Worm (Caenorhabditis elegans) whole organism, late embryonic: ENCODE measurements around the gene srx-56.

Source experiments
- K02D7.2 ChIP-seq: sonication (generic microtip); optimal IDR thresholded peaks from 2 replicates; lab custom pipeline; 2017; ENCODE audit warnings: mild to moderate bottlenecking, missing genetic modification characterization, missing compliant biosample characterization
- K09A11.1 ChIP-seq: sonication (generic microtip); optimal IDR thresholded peaks from 2 replicates; lab custom pipeline; 2017; ENCODE audit warnings: antibody characterized with exemption, mild to moderate bottlenecking, missing genetic modification characterization, missing compliant biosample characterization; ENCODE audit not compliant: insufficient read depth
- Y22D7AL.16 ChIP-seq: sonication (generic microtip); optimal IDR thresholded peaks from 2 replicates; lab custom pipeline; 2016; ENCODE audit warnings: missing genetic modification characterization, missing compliant biosample characterization
- ceh-24 ChIP-seq: sonication (generic microtip); optimal IDR thresholded peaks from 2 replicates; lab custom pipeline; 2016; ENCODE audit warnings: mild to moderate bottlenecking, missing genetic modification characterization, missing compliant biosample characterization
- ceh-31 ChIP-seq: sonication (generic microtip); optimal IDR thresholded peaks from 2 replicates; lab custom pipeline; 2016; ENCODE audit warnings: missing genetic modification characterization, missing compliant biosample characterization
- ceh-34 ChIP-seq: sonication (generic microtip); optimal IDR thresholded peaks from 2 replicates; lab custom pipeline; 2016; ENCODE audit warnings: mild to moderate bottlenecking, missing genetic modification characterization, missing compliant biosample characterization
- che-1 ChIP-seq: sonication (generic microtip); optimal IDR thresholded peaks from 2 replicates; lab custom pipeline; 2016; ENCODE audit warnings: mild to moderate bottlenecking, missing genetic modification characterization, missing compliant biosample characterization
- dmd-4 ChIP-seq: sonication (generic microtip); optimal IDR thresholded peaks from 2 replicates; lab custom pipeline; 2016; ENCODE audit warnings: borderline replicate concordance, missing genetic modification characterization, missing compliant biosample characterization
- elt-2 ChIP-seq: sonication (generic microtip); optimal IDR thresholded peaks from 2 replicates; lab custom pipeline; 2016; ENCODE audit warnings: missing genetic modification reagents, missing genetic modification characterization, missing compliant biosample characterization
- elt-4 ChIP-seq: sonication (generic microtip); optimal IDR thresholded peaks from 2 replicates; lab custom pipeline; 2016; ENCODE audit warnings: missing genetic modification characterization, missing compliant biosample characterization
- fax-1 ChIP-seq: sonication (generic microtip); optimal IDR thresholded peaks from 2 replicates; lab custom pipeline; 2016; ENCODE audit warnings: missing genotype, missing genetic modification characterization, missing compliant biosample characterization
- fkh-10 ChIP-seq: fragments of 150-350 bp; optimal IDR thresholded peaks from 2 replicates; lab custom pipeline; 2014; ENCODE audit warnings: missing biosample characterization, missing genetic modification reagents, missing genetic modification characterization
- fkh-6 ChIP-seq: sonication (generic microtip); optimal IDR thresholded peaks from 2 replicates; lab custom pipeline; 2016; ENCODE audit warnings: missing genetic modification characterization, missing compliant biosample characterization
- gmeb-2 ChIP-seq: sonication (generic microtip); optimal IDR thresholded peaks from 2 replicates; lab custom pipeline; 2016; ENCODE audit warnings: missing genetic modification characterization, inconsistent platforms, missing compliant biosample characterization
- hlh-13 ChIP-seq: fragments of 200-800 bp; sonication (Bioruptor generic); optimal IDR thresholded peaks from 2 replicates; lab custom pipeline; 2018; ENCODE audit warnings: mild to moderate bottlenecking, missing genetic modification characterization, missing compliant biosample characterization
- hlh-15 ChIP-seq: sonication (generic microtip); optimal IDR thresholded peaks from 2 replicates; lab custom pipeline; 2016; ENCODE audit warnings: missing genetic modification characterization, missing compliant biosample characterization
- hlh-8 ChIP-seq: sonication (generic microtip); optimal IDR thresholded peaks from 2 replicates; lab custom pipeline; 2016; ENCODE audit warnings: missing genotype, missing genetic modification characterization, missing compliant biosample characterization
- madf-2 ChIP-seq: sonication (generic microtip); optimal IDR thresholded peaks from 2 replicates; lab custom pipeline; 2017; ENCODE audit warnings: missing genetic modification characterization, missing compliant biosample characterization
- nfya-1 ChIP-seq: sonication (generic microtip); optimal IDR thresholded peaks from 2 replicates; lab custom pipeline; 2017; ENCODE audit warnings: missing genetic modification characterization, mild to moderate bottlenecking, missing compliant biosample characterization, antibody characterized with exemption, moderate library complexity
- nhr-11 ChIP-seq: fragments of 150-350 bp; optimal IDR thresholded peaks from 2 replicates; lab custom pipeline; 2014; ENCODE audit warnings: missing biosample characterization, missing genetic modification characterization
- nhr-232 ChIP-seq: sonication (generic microtip); optimal IDR thresholded peaks from 2 replicates; lab custom pipeline; 2016; ENCODE audit warnings: missing genetic modification characterization, missing compliant biosample characterization
- npax-4 ChIP-seq: sonication (generic microtip); optimal IDR thresholded peaks from 2 replicates; lab custom pipeline; 2016; ENCODE audit warnings: missing genetic modification characterization, missing compliant biosample characterization
- odd-2 ChIP-seq: sonication (generic microtip); optimal IDR thresholded peaks from 2 replicates; lab custom pipeline; 2017; ENCODE audit warnings: antibody characterized with exemption, mild to moderate bottlenecking, missing genetic modification characterization, missing compliant biosample characterization
- pax-1 ChIP-seq: fragments of 150-350 bp; optimal IDR thresholded peaks from 2 replicates; lab custom pipeline; 2014; ENCODE audit warnings: missing biosample characterization, missing genetic modification characterization
- pha-2 ChIP-seq: sonication (generic microtip); optimal IDR thresholded peaks from 2 replicates; lab custom pipeline; 2017; ENCODE audit warnings: mild to moderate bottlenecking, missing genetic modification characterization, missing compliant biosample characterization
- pha-4 ChIP-seq: fragments of 150-350 bp; optimal IDR thresholded peaks from 2 replicates; lab custom pipeline; 2018; ENCODE audit warnings: missing biosample characterization, missing genetic modification reagents, missing genetic modification characterization
- pqm-1 ChIP-seq: sonication (generic microtip); optimal IDR thresholded peaks from 2 replicates; lab custom pipeline; 2016; ENCODE audit warnings: missing genetic modification characterization, missing compliant biosample characterization
- ref-2 ChIP-seq: sonication (generic microtip); optimal IDR thresholded peaks from 2 replicates; lab custom pipeline; 2016; ENCODE audit warnings: missing genetic modification characterization, missing compliant biosample characterization
- rnt-1 ChIP-seq: sonication (generic microtip); optimal IDR thresholded peaks from 2 replicates; lab custom pipeline; 2016; ENCODE audit warnings: missing genetic modification characterization, missing compliant biosample characterization
- sdc-2 ChIP-seq: sonication (generic microtip); optimal IDR thresholded peaks from 2 replicates; lab custom pipeline; 2016; ENCODE audit warnings: missing genotype, missing genetic modification characterization, missing compliant biosample characterization
- sox-2 ChIP-seq: fragments of 200-800 bp; sonication (Bioruptor generic); IDR thresholded peaks from 2 replicates; pipeline ENCODE4 v1.3.6; 2022; ENCODE audit warnings: missing genetic modification reagents, missing genetic modification characterization, missing compliant biosample characterization
- sox-4 ChIP-seq: sonication (generic microtip); optimal IDR thresholded peaks from 2 replicates; lab custom pipeline; 2017; ENCODE audit warnings: mild to moderate bottlenecking, missing genetic modification characterization, inconsistent platforms, missing compliant biosample characterization
- tbx-2 ChIP-seq: sonication (generic microtip); optimal IDR thresholded peaks from 2 replicates; lab custom pipeline; 2016; ENCODE audit warnings: missing genetic modification characterization, missing compliant biosample characterization
- unc-3 ChIP-seq, 2 experiments: fragments of 200-800 bp in 1 of 2; sonication (Bioruptor generic) in 1 of 2; sonication (generic microtip) in 1 of 2; conservative IDR thresholded peaks in 1 of 2; optimal IDR thresholded peaks in 1 of 2; 2 replicates each; pipeline versions ENCODE4 v1.3.6 to Lab custom; 2016 to 2022; ENCODE audit warnings: missing compliant biosample characterization in 2 of 2, missing genetic modification characterization in 2 of 2, missing genetic modification reagents in 1 of 2
- unc-42 ChIP-seq: sonication (generic microtip); optimal IDR thresholded peaks from 2 replicates; lab custom pipeline; 2016; ENCODE audit warnings: missing genotype, missing genetic modification characterization, missing compliant biosample characterization
- unc-55 ChIP-seq: sonication (generic microtip); optimal IDR thresholded peaks from 2 replicates; lab custom pipeline; 2017; ENCODE audit warnings: missing biosample characterization, missing genetic modification reagents, missing genetic modification characterization

Gene srx-56

DNA sequence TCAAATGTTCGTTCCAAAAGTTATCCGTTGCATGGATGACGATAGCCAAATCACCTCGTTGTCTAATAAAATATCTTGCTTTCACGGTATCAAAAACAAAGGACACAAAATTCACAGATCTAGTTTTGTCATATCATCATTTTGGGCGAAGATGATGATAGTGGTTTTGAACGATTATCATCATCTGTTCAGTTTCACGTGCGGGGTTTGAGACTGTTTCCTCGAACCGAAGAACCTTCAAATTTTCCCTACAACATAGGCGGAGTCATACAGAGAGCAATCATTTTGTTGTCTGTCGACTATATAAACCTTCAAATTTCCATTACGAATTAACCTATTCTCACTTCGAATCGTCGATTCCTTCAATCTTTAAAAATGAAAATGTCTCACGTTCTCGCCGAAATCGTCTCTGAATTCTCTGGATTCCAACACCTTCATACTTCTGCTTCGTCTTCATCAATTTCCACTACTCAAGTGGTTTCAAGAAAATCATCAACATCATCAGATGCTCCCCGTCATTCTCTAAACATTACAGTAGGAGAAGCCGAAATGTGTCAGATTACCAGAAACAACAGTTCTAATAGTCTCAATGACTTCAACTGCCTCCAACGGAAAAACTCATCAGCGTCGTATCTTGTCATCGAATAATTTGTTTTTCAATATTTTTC lies 39.1 kb downstream of the srx-56 start, which contains the start of gene F18E3.11:
F18E3.11 (plus strand) TSS at position 376 of the 668 bp plus-strand sequence.
- TF ChIP-seq ref-2 (no peak), sox-4 (tag; lab: Kevin White, UChicago) (no peak), K02D7.2 (no peak), nhr-11 (tag; lab: Kevin White, UChicago) (no peak)

DNA sequence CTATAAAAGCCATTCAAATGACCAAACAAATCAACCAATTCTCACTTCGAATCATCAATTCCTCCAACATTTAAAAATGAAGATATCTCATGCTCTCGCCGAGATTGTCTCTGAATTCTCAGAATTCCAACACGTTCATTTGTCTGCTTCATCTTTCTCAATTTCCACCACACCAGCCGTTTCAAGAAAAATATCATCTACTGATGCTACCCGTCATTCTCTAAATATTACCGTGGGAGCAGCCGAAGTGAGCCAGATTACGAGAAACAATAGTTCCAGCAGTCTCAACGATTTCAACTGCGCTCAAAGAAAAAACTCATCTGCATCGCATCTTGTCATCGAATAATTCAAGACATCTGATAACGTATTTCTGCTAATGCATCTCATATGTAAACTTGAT lies 40.7 kb downstream of the srx-56 start, which contains the start of gene F18E3.12:
F18E3.12 (plus strand) TSS at position 77 of the 400 bp plus-strand sequence.
- no peak for TF ChIP-seq hlh-15
- no peak for TF ChIP-seq sdc-2
- TF ChIP-seq odd-2 (tag; lab: Kevin White, UChicago): no peak
- TF ChIP-seq elt-4 (tag; lab: Kevin White, UChicago): no peak
- no peak for TF ChIP-seq rnt-1 (tag; lab: Kevin White, UChicago)

DNA sequence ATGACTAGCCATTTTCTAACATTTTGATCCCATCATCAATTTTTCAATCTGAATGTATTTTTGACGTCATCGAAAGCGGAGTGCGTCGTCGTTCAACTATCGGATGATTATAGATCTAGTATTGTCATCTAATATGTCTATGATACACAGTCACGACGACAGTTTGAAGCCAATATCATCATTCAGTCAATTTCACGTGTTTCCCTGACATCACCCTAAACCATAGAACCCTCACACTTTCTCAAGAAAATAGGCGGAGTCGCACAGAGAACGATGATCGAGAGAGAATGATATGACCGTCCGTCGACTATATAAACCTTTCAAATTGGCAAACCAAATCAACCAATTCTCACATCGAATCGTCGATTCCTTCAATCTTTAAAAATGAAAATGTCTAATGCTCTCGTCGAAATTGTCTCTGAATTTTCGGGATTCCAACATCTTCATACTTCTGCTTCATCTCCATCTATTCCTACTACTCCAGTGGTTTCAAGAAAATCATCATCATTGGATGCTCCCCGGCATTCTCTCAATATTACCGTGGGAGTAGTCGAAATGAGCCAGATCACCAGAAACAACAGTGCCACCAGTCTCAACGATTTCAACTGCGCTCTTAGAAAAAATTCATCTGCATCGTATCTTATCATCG lies 41.7 kb downstream of the srx-56 start, which contains the start of gene F18E3.13:
F18E3.13 (plus strand) TSS at position 385 of the 649 bp plus-strand sequence.
- TF ChIP-seq fkh-6 (tag; lab: Kevin White, UChicago): no peak

DNA sequence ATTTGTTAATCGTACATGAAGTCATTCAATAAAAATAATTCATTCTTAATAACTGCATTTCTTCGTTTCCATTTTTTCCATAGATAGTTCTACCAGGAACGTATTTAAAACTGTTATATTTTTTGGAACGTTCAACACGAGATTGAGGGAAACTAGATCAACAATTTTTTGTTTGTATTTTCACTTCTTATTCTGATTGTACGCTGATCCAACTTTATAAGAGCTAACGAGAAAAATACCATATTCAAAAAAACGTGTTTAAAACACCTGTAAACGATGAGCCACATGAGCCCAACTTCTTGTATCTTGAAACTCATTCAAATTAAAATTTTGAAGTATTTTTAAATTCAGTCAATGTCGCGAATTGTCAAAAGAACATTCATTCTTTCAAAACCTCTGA lies 42.4 kb downstream of the srx-56 start:
- TF ChIP-seq pha-2 (no peak), elt-4 (tag; lab: Kevin White, UChicago) (no peak), gmeb-2 (tag; lab: Kevin White, UChicago) (no peak), npax-4 (tag; lab: Kevin White, UChicago) (no peak)

DNA sequence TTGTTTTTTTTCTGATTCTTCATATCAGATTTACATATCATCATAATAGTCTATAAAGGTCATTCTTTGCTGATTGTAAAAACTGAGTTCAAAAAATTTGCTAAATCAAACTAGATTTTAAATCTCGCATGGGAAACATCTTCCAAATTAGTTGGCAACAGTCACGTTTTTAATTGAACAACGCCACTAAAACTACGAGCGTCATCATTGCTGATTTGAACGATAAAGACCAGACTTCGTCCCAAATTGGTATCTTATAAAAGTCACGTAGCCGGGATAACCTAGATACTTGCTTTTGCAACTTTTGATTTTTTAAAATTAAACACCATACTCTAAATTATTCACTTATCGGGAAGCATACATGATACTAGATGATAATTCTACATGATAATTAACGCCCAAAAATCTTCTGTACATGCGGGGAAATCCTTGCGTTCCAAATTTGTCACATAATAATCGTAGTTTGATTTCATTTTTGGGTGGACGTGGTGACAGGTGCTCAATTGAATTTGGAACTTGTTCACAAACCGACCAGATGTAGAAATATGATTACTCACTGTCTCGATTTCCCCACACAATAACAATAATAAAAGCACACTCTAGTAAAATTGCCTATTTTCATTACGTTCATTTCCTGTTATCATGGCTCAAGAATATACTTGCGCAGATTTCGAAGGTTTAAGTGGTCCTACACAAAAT lies 43.0 kb downstream of the srx-56 start, which contains the start of gene srw-67:
srw-67 (plus strand) TSS at position 643 of the 699 bp plus-strand sequence.
- TF ChIP-seq dmd-4 (no peak), sox-4 (tag; lab: Kevin White, UChicago) (no peak), pha-4 (tag; lab: Kevin White, UChicago) (no peak), fax-1 (tag; lab: Kevin White, UChicago) (no peak), nfya-1 (tag; lab: Kevin White, UChicago) (no peak), unc-3 (GFP tag; conservative IDR thresholded peaks at IDR 0.05; lab: Robert Waterston, UW) (no peak), unc-3 (tag; optimal IDR thresholded peaks at IDR 0.05; lab: Kevin White, UChicago) (no peak), sox-2 (GFP tag; lab: Robert Waterston, UW) (no peak), tbx-2 (tag; lab: Kevin White, UChicago) (no peak), fkh-10 (GFP tag; lab: Kevin White, UChicago) (no peak), hlh-8 (no peak), Y22D7AL.16 (no peak), unc-42 (tag; lab: Kevin White, UChicago) (no peak), pha-2 (no peak), unc-55 (GFP tag; lab: Kevin White, UChicago) (no peak), nhr-11 (tag; lab: Kevin White, UChicago) (no peak), sdc-2 (no peak), K09A11.1 (tag; lab: Kevin White, UChicago) (no peak)

DNA sequence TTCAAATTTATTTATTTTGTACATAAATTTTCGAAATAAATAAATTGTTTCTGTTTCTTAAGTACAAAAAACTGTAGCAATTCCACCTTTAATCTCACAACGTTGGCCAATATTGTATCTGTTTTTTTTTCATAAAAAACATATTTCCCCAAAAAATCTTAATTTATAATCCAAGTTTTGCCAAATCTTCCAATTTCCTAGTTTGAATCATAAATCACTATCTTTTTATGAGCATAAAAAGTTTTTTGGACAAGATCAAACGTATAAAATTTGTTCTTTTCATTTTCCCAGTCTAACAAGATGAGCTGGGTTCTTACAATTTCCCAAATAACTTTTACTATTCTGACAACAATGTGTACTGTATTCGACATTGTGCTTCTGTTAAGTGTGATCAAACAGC lies 46.0 kb downstream of the srx-56 start, which contains the start of gene srxa-4:
srxa-4 (plus strand) TSS at position 301 of the 400 bp plus-strand sequence.
- TF ChIP-seq unc-3 (GFP tag; conservative IDR thresholded peaks at IDR 0.05; lab: Robert Waterston, UW) (no peak), unc-3 (tag; optimal IDR thresholded peaks at IDR 0.05; lab: Kevin White, UChicago) (no peak), elt-4 (tag; lab: Kevin White, UChicago) (no peak), ceh-34 (no peak), hlh-13 (no peak), sox-2 (GFP tag; lab: Robert Waterston, UW) (no peak), hlh-8 (no peak), che-1 (tag; lab: Kevin White, UChicago) (no peak), nhr-232 (tag; lab: Kevin White, UChicago) (no peak), ceh-31 (tag; lab: Kevin White, UChicago) (no peak), elt-2 (tag; lab: Kevin White, UChicago) (no peak), pqm-1 (no peak), madf-2 (no peak), rnt-1 (tag; lab: Kevin White, UChicago) (no peak), ceh-24 (tag; lab: Kevin White, UChicago) (no peak), unc-42 (tag; lab: Kevin White, UChicago) (no peak), K09A11.1 (tag; lab: Kevin White, UChicago) (no peak), pax-1 (tag; lab: Kevin White, UChicago) (no peak)
